Worm (Caenorhabditis elegans): ENCODE data around the gene wapl-1.
A peak's percentile ranks its signal among the peaks of the same experiment; 100 is the strongest.

wapl-1 gene

ce11 chrIV:4469055-4469454 is 23.5 kb upstream of the wapl-1 start:
- no peak for TF ChIP-seq unc-39 (tag; optimal IDR thresholded peaks at IDR 0.05)
- no peak for TF ChIP-seq daf-12 (tag; optimal IDR thresholded peaks at IDR 0.05)
- TF ChIP-seq sea-2 (GFP tag; optimal IDR thresholded peaks at IDR 0.05), result no peak
- no peak for TF ChIP-seq fkh-2 (tag; optimal IDR thresholded peaks at IDR 0.05)
- no peak for TF ChIP-seq egl-27 (tag; optimal IDR thresholded peaks at IDR 0.05)
- no peak for TF ChIP-seq zag-1 (tag; optimal IDR thresholded peaks at IDR 0.05)
- TF ChIP-seq ztf-4 (tag; optimal IDR thresholded peaks at IDR 0.05), result no peak
- TF ChIP-seq R02D3.7 (tag; optimal IDR thresholded peaks at IDR 0.05), result no peak
- no peak for TF ChIP-seq lin-15B (tag; optimal IDR thresholded peaks at IDR 0.05)
- TF ChIP-seq skn-1 (tag; optimal IDR thresholded peaks at IDR 0.05), result no peak
- no peak for TF ChIP-seq ceh-82 (tag; optimal IDR thresholded peaks at IDR 0.05)
- TF ChIP-seq nhr-77 (tag; optimal IDR thresholded peaks at IDR 0.05), result no peak
- TF ChIP-seq nhr-67 (tag; optimal IDR thresholded peaks at IDR 0.05), result no peak
- no peak for TF ChIP-seq elt-2 (tag; optimal IDR thresholded peaks at IDR 0.05)
- no peak for TF ChIP-seq snpc-4 (tag; optimal IDR thresholded peaks at IDR 0.05)
- no peak for TF ChIP-seq nhr-237 (tag; optimal IDR thresholded peaks at IDR 0.05)
- TF ChIP-seq nhr-11 (tag; optimal IDR thresholded peaks at IDR 0.05), result no peak
- TF ChIP-seq fos-1 (tag; optimal IDR thresholded peaks at IDR 0.05), result no peak
- no peak for TF ChIP-seq mdl-1 (tag; optimal IDR thresholded peaks at IDR 0.05)

- TF ChIP-seq ama-1 (optimal IDR thresholded peaks at IDR 0.05) (peak; percentile 98), nhr-23 (tag; optimal IDR thresholded peaks at IDR 0.05) (peak; percentile 14), nhr-67 (tag; optimal IDR thresholded peaks at IDR 0.05) (no peak), fos-1 (tag; optimal IDR thresholded peaks at IDR 0.05) (no peak), lsy-12 (tag; optimal IDR thresholded peaks at IDR 0.05) (peak; percentile 46), jun-1 (tag; optimal IDR thresholded peaks at IDR 0.05) (peak; percentile 17), daf-12 (tag; optimal IDR thresholded peaks at IDR 0.05) (no peak), pha-4 (tag; optimal IDR thresholded peaks at IDR 0.05) (peak; percentile 46), elt-2 (tag; optimal IDR thresholded peaks at IDR 0.05) (peak; percentile 40), nhr-12 (tag; optimal IDR thresholded peaks at IDR 0.05) (no peak), pqm-1 (tag; optimal IDR thresholded peaks at IDR 0.05) (no peak), ztf-4 (tag; optimal IDR thresholded peaks at IDR 0.05) (peak; percentile 69), hmg-11 (tag; optimal IDR thresholded peaks at IDR 0.05) (peak; percentile 9), nhr-43 (tag; optimal IDR thresholded peaks at IDR 0.05; ENCODE audit: poor library complexity, severe bottlenecking) (peak; percentile 65), tbx-2 (tag; optimal IDR thresholded peaks at IDR 0.05) (peak; percentile 46), nhr-28 (tag; optimal IDR thresholded peaks at IDR 0.05) (no peak)
Observed at ce11 chrIV:4468046-4468727, 22.6 kb upstream of the wapl-1 start.

DNA sequence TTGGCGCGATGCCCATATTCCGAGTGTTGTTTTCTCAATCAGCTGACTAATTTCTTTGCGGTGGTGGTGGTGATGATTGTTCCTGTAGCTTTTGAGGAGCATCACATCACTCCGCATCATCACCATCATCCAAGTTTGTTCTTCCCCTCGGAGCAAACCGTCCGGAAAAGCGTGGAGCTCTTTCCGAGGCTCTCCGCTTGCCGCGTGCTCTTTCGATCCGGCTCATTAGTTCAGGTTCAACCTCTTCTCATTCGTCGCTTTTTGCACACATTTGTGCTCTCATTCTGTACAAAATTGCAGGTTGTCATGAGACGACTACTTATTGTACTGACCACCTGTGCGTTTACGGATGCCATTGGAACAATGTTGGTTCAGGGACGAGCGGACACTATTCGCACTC is 19.6 kb upstream of the wapl-1 start, which contains the start of gene M01H9.5:
Gene M01H9.5 (plus strand): TSS at position 301 of the 400 bp plus-strand sequence.
- TF ChIP-seq sea-2 (GFP tag; optimal IDR thresholded peaks at IDR 0.05) (no peak), lin-39 (tag; optimal IDR thresholded peaks at IDR 0.05) (no peak), hmg-11 (tag; optimal IDR thresholded peaks at IDR 0.05) (no peak), lsy-12 (tag; optimal IDR thresholded peaks at IDR 0.05) (no peak), ztf-11 (tag; optimal IDR thresholded peaks at IDR 0.05) (no peak), skn-1 (tag; optimal IDR thresholded peaks at IDR 0.05) (no peak), elt-2 (tag; optimal IDR thresholded peaks at IDR 0.05) (no peak), nhr-12 (tag; optimal IDR thresholded peaks at IDR 0.05) (no peak), R02D3.7 (tag; optimal IDR thresholded peaks at IDR 0.05) (no peak), jun-1 (tag; optimal IDR thresholded peaks at IDR 0.05) (no peak), ceh-16 (tag; optimal IDR thresholded peaks at IDR 0.05) (no peak), ceh-82 (tag; optimal IDR thresholded peaks at IDR 0.05) (no peak), elt-3 (tag; optimal IDR thresholded peaks at IDR 0.05) (no peak), egl-27 (tag; optimal IDR thresholded peaks at IDR 0.05) (no peak), ztf-4 (tag; optimal IDR thresholded peaks at IDR 0.05) (no peak), unc-62 (GFP tag; optimal IDR thresholded peaks at IDR 0.05) (no peak)

ce11 chrIV:4463132-4463531 is 17.6 kb upstream of the wapl-1 start, which contains the start of gene M01H9.2:
TSS of gene M01H9.2 (minus strand) at chrIV:4463232.
- TF ChIP-seq eor-1 (tag; optimal IDR thresholded peaks at IDR 0.05) (no peak), elt-3 (tag; optimal IDR thresholded peaks at IDR 0.05) (no peak), pqm-1 (tag; optimal IDR thresholded peaks at IDR 0.05) (no peak), nhr-12 (tag; optimal IDR thresholded peaks at IDR 0.05) (no peak), unc-62 (GFP tag; optimal IDR thresholded peaks at IDR 0.05) (no peak), fkh-2 (tag; optimal IDR thresholded peaks at IDR 0.05) (no peak)

Data from whole organism, L3 larva.